Worm (Caenorhabditis elegans) whole organism, L4/young adult: ENCODE measurements around the gene best-24.

Experiments
- dao-5 ChIP-seq: sonication (generic microtip); optimal IDR thresholded peaks from 2 replicates; lab custom pipeline; 2016; ENCODE audit warnings: missing genotype, missing genetic modification characterization, moderate library complexity, missing compliant biosample characterization
- him-1 ChIP-seq: sonication (generic microtip); optimal IDR thresholded peaks from 2 replicates; lab custom pipeline; 2016; ENCODE audit warnings: missing genotype, missing genetic modification reagents, missing genetic modification characterization, missing compliant biosample characterization

ce11 chrIII:7859313-7859712 is 41.5 kb upstream of the best-24 start, which contains the start of gene tomm-7:
- no peak for TF ChIP-seq dao-5
- TF ChIP-seq him-1, result no peak
